Comparison of ENCODE assay signal across 5 fruit fly cellular contexts in genomic region chr3R:24601069-24601468, dm6.
A peak's percentile ranks its signal among the peaks of the same experiment; 100 is the strongest.
TF ChIP-seq lines count a peak whose summit lies in the region.

No protein-coding gene starts in this region.

- no peak for TF ChIP-seq CTCF in whole organism, embryonic (GFP tag; optimal IDR thresholded peaks at IDR 0.05; lab: Kevin White, UChicago)

TF ChIP-seq in whole organism, adult, 20 proteins besides CTCF, POLR2A, EP300 and RAD21 (continues in another document):
- TF ChIP-seq ovo (GFP tag; optimal IDR thresholded peaks at IDR 0.05; lab: Kevin White, UChicago) = no peak
- TF ChIP-seq CG5204 (GFP tag; optimal IDR thresholded peaks at IDR 0.05; lab: Kevin White, UChicago) = no peak
- TF ChIP-seq Hr96 (GFP tag; optimal IDR thresholded peaks at IDR 0.05; lab: Kevin White, UChicago) = peak; percentile 13
- no peak for TF ChIP-seq toe (GFP tag; optimal IDR thresholded peaks at IDR 0.05; lab: Kevin White, UChicago)
- peak; percentile 24 for TF ChIP-seq CG7101 (tag; optimal IDR thresholded peaks at IDR 0.05; lab: Kevin White, UChicago)
- TF ChIP-seq cnc (optimal IDR thresholded peaks at IDR 0.05; lab: Kevin White, UChicago) = no peak
- peak; percentile 41 for TF ChIP-seq CG12768 (GFP tag; optimal IDR thresholded peaks at IDR 0.05; lab: Kevin White, UChicago)
- peak; percentile 100 for TF ChIP-seq tj (GFP tag; optimal IDR thresholded peaks at IDR 0.05; lab: Kevin White, UChicago)
- TF ChIP-seq CG11617 (GFP tag; optimal IDR thresholded peaks at IDR 0.05; lab: Kevin White, UChicago) = peak; percentile 20
- no peak for TF ChIP-seq bab1 (GFP tag; optimal IDR thresholded peaks at IDR 0.05; lab: Kevin White, UChicago)
- TF ChIP-seq CG1620 (GFP tag; optimal IDR thresholded peaks at IDR 0.05; lab: Kevin White, UChicago) = no peak
- TF ChIP-seq Mnt (GFP tag; optimal IDR thresholded peaks at IDR 0.05; lab: Kevin White, UChicago) = no peak
- no peak for TF ChIP-seq Crg-1 (GFP tag; optimal IDR thresholded peaks at IDR 0.05; lab: Kevin White, UChicago)
- no peak for TF ChIP-seq kay (GFP tag; lab: Kevin White, UChicago; ENCODE audit: borderline replicate concordance)
- TF ChIP-seq CG14711 (tag; optimal IDR thresholded peaks at IDR 0.05; lab: Kevin White, UChicago) = peak; percentile 30
- no peak for TF ChIP-seq CG33017 (tag; optimal IDR thresholded peaks at IDR 0.05; lab: Kevin White, UChicago)
- peak; percentile 28 for TF ChIP-seq pad (GFP tag; optimal IDR thresholded peaks at IDR 0.05; lab: Kevin White, UChicago)
- no peak for TF ChIP-seq Clk (GFP tag; optimal IDR thresholded peaks at IDR 0.05; lab: Kevin White, UChicago)
- peak; percentile 41 for TF ChIP-seq cic (GFP tag; optimal IDR thresholded peaks at IDR 0.05; lab: Kevin White, UChicago)

TF ChIP-seq in whole organism, embryonic, 481 proteins besides CTCF, POLR2A, EP300 and RAD21:
- TF ChIP-seq CG43689 (GFP tag; IDR thresholded peaks at IDR 0.05; lab: Robert Waterston, UW) (no peak), CG11456 (GFP tag; IDR thresholded peaks at IDR 0.05; lab: Robert Waterston, UW) (no peak), tll (GFP tag; optimal IDR thresholded peaks at IDR 0.05; lab: Kevin White, UChicago) (no peak), trem (tag; optimal IDR thresholded peaks at IDR 0.05; lab: Kevin White, UChicago) (no peak), chn (GFP tag; optimal IDR thresholded peaks at IDR 0.05; lab: Kevin White, UChicago) (no peak), sc (optimal IDR thresholded peaks at IDR 0.05; lab: Kevin White, UChicago) (no peak), sc (GFP tag; optimal IDR thresholded peaks at IDR 0.05; lab: Kevin White, UChicago) (no peak), Ptx1 (GFP tag; IDR thresholded peaks at IDR 0.05; lab: Robert Waterston, UW) (no peak), CG9797 (GFP tag; optimal IDR thresholded peaks at IDR 0.05; lab: Kevin White, UChicago) (no peak), CG14014 (GFP tag; IDR thresholded peaks at IDR 0.05; lab: Robert Waterston, UW) (0 out of 2 replicates have a peak, but pooled peaks have one; percentile 24)

TF ChIP-seq in whole organism, prepupa, 60 proteins besides CTCF, POLR2A, EP300 and RAD21 (continues in another document):
- TF ChIP-seq CG4318 (GFP tag; optimal IDR thresholded peaks at IDR 0.05; lab: Kevin White, UChicago) = no peak
- TF ChIP-seq CG6808 (GFP tag; optimal IDR thresholded peaks at IDR 0.05; lab: Kevin White, UChicago) = no peak
- TF ChIP-seq Eip75B (GFP tag; optimal IDR thresholded peaks at IDR 0.05; lab: Kevin White, UChicago) = no peak
- TF ChIP-seq dac (GFP tag; optimal IDR thresholded peaks at IDR 0.05; lab: Kevin White, UChicago) = no peak
- TF ChIP-seq Sox15 (GFP tag; optimal IDR thresholded peaks at IDR 0.05; lab: Kevin White, UChicago) = no peak
- no peak for TF ChIP-seq CG6854 (GFP tag; optimal IDR thresholded peaks at IDR 0.05; lab: Kevin White, UChicago)
- no peak for TF ChIP-seq CG9139 (GFP tag; optimal IDR thresholded peaks at IDR 0.05; lab: Kevin White, UChicago)
- no peak for TF ChIP-seq Hr4 (GFP tag; optimal IDR thresholded peaks at IDR 0.05; lab: Kevin White, UChicago)
- no peak for TF ChIP-seq salr (GFP tag; optimal IDR thresholded peaks at IDR 0.05; lab: Kevin White, UChicago)
- no peak for TF ChIP-seq CG15336 (GFP tag; IDR thresholded peaks at IDR 0.05; lab: Robert Waterston, UW)
- no peak for TF ChIP-seq CG6163 (GFP tag; IDR thresholded peaks at IDR 0.05; lab: Robert Waterston, UW)
- peak; percentile 41 for TF ChIP-seq Eip78C (GFP tag; lab: Kevin White, UChicago)
- TF ChIP-seq CG3032 (tag; optimal IDR thresholded peaks at IDR 0.05; lab: Kevin White, UChicago) = no peak
- no peak for TF ChIP-seq CG16779 (tag; optimal IDR thresholded peaks at IDR 0.05; lab: Kevin White, UChicago)
- TF ChIP-seq vri (GFP tag; optimal IDR thresholded peaks at IDR 0.05; lab: Kevin White, UChicago) = peak; percentile 18
- TF ChIP-seq esn (GFP tag; optimal IDR thresholded peaks at IDR 0.05; lab: Kevin White, UChicago) = no peak
- peak; percentile 82 for TF ChIP-seq fkh (GFP tag; optimal IDR thresholded peaks at IDR 0.05; lab: Kevin White, UChicago)
- no peak for TF ChIP-seq OdsH (GFP tag; optimal IDR thresholded peaks at IDR 0.05; lab: Kevin White, UChicago)
- TF ChIP-seq CG10631 (GFP tag; optimal IDR thresholded peaks at IDR 0.05; lab: Kevin White, UChicago) = no peak
- no peak for TF ChIP-seq CG11762 (GFP tag; optimal IDR thresholded peaks at IDR 0.05; lab: Kevin White, UChicago; ENCODE audit: insufficient read depth)
- no peak for TF ChIP-seq cyc (GFP tag; optimal IDR thresholded peaks at IDR 0.05; lab: Kevin White, UChicago)
- no peak for TF ChIP-seq CG8319 (GFP tag; optimal IDR thresholded peaks at IDR 0.05; lab: Kevin White, UChicago)
- TF ChIP-seq CG10669 (GFP tag; optimal IDR thresholded peaks at IDR 0.05; lab: Kevin White, UChicago) = no peak
- TF ChIP-seq Sox102F (GFP tag; optimal IDR thresholded peaks at IDR 0.05; lab: Kevin White, UChicago) = no peak

TF ChIP-seq in whole organism, pupa, 21 proteins besides CTCF, POLR2A, EP300 and RAD21:
- TF ChIP-seq CG4496 (GFP tag; IDR thresholded peaks at IDR 0.05; lab: Robert Waterston, UW) = 0 out of 3 replicates have a peak, but pooled peaks have one; percentile 21
- no peak for TF ChIP-seq CG14655 (GFP tag; optimal IDR thresholded peaks at IDR 0.05; lab: Kevin White, UChicago)

TF ChIP-seq in whole organism, wandering third instar larva, 38 proteins besides CTCF, POLR2A, EP300 and RAD21:
- TF ChIP-seq Sp1 (GFP tag; optimal IDR thresholded peaks at IDR 0.05; lab: Kevin White, UChicago) (peak; percentile 1), CrebA (GFP tag; optimal IDR thresholded peaks at IDR 0.05; lab: Kevin White, UChicago; ENCODE audit: borderline replicate concordance) (no peak), rgr (GFP tag; optimal IDR thresholded peaks at IDR 0.05; lab: Kevin White, UChicago) (peak; percentile 0), Rel (GFP tag; optimal IDR thresholded peaks at IDR 0.05; lab: Kevin White, UChicago) (no peak), Rel (tag; optimal IDR thresholded peaks at IDR 0.05; lab: Kevin White, UChicago) (no peak), Hnf4 (GFP tag; optimal IDR thresholded peaks at IDR 0.05; lab: Kevin White, UChicago) (no peak), Hr78 (GFP tag; optimal IDR thresholded peaks at IDR 0.05; lab: Kevin White, UChicago) (no peak), HLH106 (tag; optimal IDR thresholded peaks at IDR 0.05; lab: Kevin White, UChicago) (no peak), br (GFP tag; optimal IDR thresholded peaks at IDR 0.05; lab: Kevin White, UChicago) (no peak), dsf (GFP tag; optimal IDR thresholded peaks at IDR 0.05; lab: Kevin White, UChicago; ENCODE audit: borderline replicate concordance) (no peak), Jra (GFP tag; optimal IDR thresholded peaks at IDR 0.05; lab: Kevin White, UChicago) (no peak), usp (GFP tag; optimal IDR thresholded peaks at IDR 0.05; lab: Kevin White, UChicago) (no peak)
